Fruit fly (Drosophila melanogaster) S2 (cell line): ENCODE measurements around the gene CG31156.

Source experiments
- CG8478 ChIP-seq: fragments of >200 bp; optimal IDR thresholded peaks from 2 replicates; lab custom pipeline; 2018
- CTCF ChIP-seq, 2 experiments: fragments of >200 bp; optimal IDR thresholded peaks; 2 replicates each; lab custom pipeline; 2018

The CG31156 gene

DNA sequence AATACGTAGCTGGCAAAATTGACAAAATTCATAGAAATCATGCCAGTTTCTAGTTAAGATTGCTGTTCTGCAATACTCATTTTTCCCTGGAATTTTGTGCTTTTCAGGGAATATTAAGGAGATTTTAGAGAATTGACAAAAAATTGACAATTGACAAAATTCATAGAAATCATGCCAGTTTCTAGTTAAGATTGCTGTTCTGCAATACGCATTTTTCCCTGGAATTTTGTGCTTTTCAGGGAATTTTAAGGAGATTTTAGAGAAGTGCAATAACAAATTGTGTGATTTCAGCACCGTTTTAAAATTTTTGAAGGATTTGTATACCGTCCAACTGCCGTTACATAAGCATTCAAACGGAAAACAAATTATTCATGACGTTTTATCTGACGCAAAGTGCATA is 24.7 kb downstream of the CG31156 start:
- no peak for TF ChIP-seq CTCF (optimal IDR thresholded peaks at IDR 0.05; lab: Kevin White, UChicago)
- no peak for TF ChIP-seq CG8478 (lab: Kevin White, UChicago)

DNA sequence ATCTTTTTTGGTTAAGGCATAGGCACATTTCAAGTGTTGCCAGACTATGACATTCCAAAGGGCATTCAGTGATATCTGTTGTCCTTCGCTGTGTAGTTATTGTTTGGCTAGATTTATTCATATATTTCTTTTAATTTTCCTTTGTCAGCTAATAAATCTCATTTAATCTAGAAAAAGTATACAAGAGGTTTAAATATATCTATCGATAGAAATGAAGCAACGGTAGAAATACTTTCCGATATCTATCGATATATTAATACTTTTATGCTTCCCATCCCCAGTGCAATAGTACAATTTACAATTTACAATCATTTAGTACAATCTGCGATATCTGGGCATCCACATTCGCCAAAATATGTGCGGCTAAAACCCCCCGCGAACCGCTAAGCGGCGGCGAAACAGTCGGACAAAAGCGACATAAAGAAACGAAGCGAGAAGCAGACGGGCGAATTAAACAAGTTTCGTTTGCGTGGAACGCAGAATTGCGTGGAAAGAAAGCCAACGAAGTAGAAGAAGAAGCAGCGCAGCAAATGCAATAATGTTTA is 26.0 kb downstream of the CG31156 start, which contains the start of gene Efa6:
Efa6 (plus strand) TSS at position 337 of the 545 bp plus-strand sequence.
- no peak for TF ChIP-seq CG8478 (lab: Kevin White, UChicago)
- TF ChIP-seq CTCF (optimal IDR thresholded peaks at IDR 0.05; lab: Kevin White, UChicago) = no peak

DNA sequence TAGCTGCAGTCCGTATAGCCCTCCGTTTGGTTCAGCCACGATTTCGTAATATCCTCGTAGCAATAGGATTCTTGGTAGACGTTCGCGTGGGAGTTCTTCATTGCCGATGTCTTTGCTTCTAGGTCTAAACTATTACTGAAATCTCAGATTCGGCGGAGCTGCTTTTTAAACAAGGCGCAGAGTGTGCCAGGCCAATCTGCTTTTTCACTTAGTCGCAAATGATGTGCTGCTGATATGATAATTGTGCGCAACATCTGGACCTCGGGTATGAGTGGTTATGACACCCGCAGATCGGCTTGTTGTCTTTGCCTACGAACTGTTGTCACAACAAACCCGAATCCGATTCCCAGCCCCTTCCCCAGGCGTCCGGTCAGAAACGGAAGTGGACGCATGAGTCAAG is 26.9 kb downstream of the CG31156 start, which contains the start of gene btn:
btn (minus strand) TSS at position 101 of the 400 bp plus-strand sequence.
- no peak for TF ChIP-seq CTCF (optimal IDR thresholded peaks at IDR 0.05; lab: Kevin White, UChicago)
- no peak for TF ChIP-seq CG8478 (lab: Kevin White, UChicago)

DNA sequence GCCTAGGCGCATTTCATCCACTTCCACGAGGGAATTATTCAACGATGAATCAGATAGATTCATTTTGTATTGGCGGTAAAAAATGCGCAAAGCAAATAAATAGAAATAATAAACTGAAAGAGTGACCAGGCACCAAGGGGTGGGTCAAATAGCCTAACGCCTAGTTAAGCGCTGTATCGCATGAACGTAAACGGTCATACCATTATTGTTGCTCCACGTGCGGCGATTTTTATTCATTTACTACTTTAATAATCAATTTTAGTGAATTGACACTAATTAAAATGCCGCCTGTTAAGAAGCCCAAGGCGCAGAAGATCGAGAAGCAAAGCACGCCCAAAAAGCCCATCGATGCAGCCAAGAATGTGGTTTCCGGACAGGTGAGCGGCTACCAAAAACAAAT is 28.9 kb downstream of the CG31156 start, which contains the start of the genes CG33107 and CG6937:
CG33107 (minus strand) TSS at position 137 of the 400 bp plus-strand sequence.
CG6937 (plus strand) TSS at position 192 of the 400 bp plus-strand sequence.
- TF ChIP-seq CG8478 (lab: Kevin White, UChicago) = no peak
- TF ChIP-seq CTCF (optimal IDR thresholded peaks at IDR 0.05; lab: Kevin White, UChicago) = peak in 1 of 2 experiments; percentile 4

dm6 chr3R:22582981-22583380 is 30.5 kb downstream of the CG31156 start, which contains the start of gene Dph5:
Dph5 (minus strand) TSS chr3R:22583225.
- TF ChIP-seq CTCF (optimal IDR thresholded peaks at IDR 0.05; lab: Kevin White, UChicago) (peak in 1 of 2 experiments; percentile 26), CG8478 (lab: Kevin White, UChicago) (no peak)

- no peak for TF ChIP-seq CG8478 (lab: Kevin White, UChicago)
- peak; percentile 50 to 57 for TF ChIP-seq CTCF (optimal IDR thresholded peaks at IDR 0.05; lab: Kevin White, UChicago)
Measured at dm6 chr3R:22580546-22580945, 32.9 kb downstream of the CG31156 start, which contains the start of gene CSN6. CSN6 (plus strand) TSS chr3R:22580773.

- no peak for TF ChIP-seq CG8478 (lab: Kevin White, UChicago)
- no peak for TF ChIP-seq CTCF (optimal IDR thresholded peaks at IDR 0.05; lab: Kevin White, UChicago)
Measured at dm6 chr3R:22576979-22577378, 36.5 kb downstream of the CG31156 start.

- no peak for TF ChIP-seq CG8478 (lab: Kevin White, UChicago)
- no peak for TF ChIP-seq CTCF (optimal IDR thresholded peaks at IDR 0.05; lab: Kevin White, UChicago)
Measured at dm6 chr3R:22576096-22576697, 37.3 kb downstream of the CG31156 start.

DNA sequence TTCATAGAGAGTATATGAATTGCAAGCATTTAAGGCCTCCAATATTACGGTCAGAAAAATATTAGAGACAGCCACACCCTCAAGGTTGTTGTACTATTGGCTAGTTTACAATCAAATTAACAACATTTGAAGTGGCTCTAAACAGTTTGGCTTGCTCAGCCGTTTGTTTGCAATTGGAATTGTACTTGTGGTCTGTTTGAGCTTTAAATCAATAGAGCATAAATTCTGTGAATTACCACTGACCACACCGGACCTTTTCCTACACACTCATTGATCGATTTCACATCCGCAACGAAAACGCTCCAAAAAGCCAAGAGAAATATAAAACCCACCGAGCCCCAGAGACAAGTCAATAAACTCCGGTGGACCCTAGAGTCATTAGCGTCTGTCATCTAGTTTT is 39.9 kb downstream of the CG31156 start:
- TF ChIP-seq CTCF (optimal IDR thresholded peaks at IDR 0.05; lab: Kevin White, UChicago) (no peak), CG8478 (lab: Kevin White, UChicago) (no peak)

- TF ChIP-seq CTCF (optimal IDR thresholded peaks at IDR 0.05; lab: Kevin White, UChicago) (no peak), CG8478 (lab: Kevin White, UChicago) (no peak)
Measured at dm6 chr3R:22569888-22570287, 43.6 kb downstream of the CG31156 start, which contains the start of gene CG33110. CG33110 (plus strand) TSS chr3R:22570188.

dm6 chr3R:22568508-22568907 is 44.9 kb downstream of the CG31156 start:
- TF ChIP-seq CTCF (optimal IDR thresholded peaks at IDR 0.05; lab: Kevin White, UChicago) (no peak), CG8478 (lab: Kevin White, UChicago) (no peak)

DNA sequence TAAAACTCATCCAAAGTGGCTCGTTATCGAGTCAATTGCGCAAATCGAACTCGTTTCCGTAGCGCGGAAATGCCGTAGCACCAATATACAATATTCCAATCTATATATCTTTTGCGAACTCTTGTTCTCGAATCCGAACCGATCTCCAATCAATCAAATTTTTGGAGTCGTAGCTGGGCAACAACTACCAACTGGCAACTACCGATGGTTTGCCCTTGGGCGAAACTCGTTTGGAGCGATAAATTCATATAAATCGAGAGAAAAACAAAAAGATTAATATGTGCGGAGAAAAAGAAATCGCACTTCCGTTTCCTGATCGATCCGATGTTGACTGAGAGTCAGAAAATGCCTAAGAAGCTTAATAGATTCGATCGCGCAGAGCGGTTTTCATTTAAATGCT is 47.7 kb downstream of the CG31156 start:
- no peak for TF ChIP-seq CTCF (optimal IDR thresholded peaks at IDR 0.05; lab: Kevin White, UChicago)
- no peak for TF ChIP-seq CG8478 (lab: Kevin White, UChicago)

dm6 chr3R:22564707-22565106 is 48.7 kb downstream of the CG31156 start:
- no peak for TF ChIP-seq CG8478 (lab: Kevin White, UChicago)
- TF ChIP-seq CTCF (optimal IDR thresholded peaks at IDR 0.05; lab: Kevin White, UChicago) = peak in 1 of 2 experiments; percentile 49

dm6 chr3R:22564076-22564475 is 49.4 kb downstream of the CG31156 start:
- TF ChIP-seq CTCF (optimal IDR thresholded peaks at IDR 0.05; lab: Kevin White, UChicago) (no peak), CG8478 (lab: Kevin White, UChicago) (no peak)

DNA sequence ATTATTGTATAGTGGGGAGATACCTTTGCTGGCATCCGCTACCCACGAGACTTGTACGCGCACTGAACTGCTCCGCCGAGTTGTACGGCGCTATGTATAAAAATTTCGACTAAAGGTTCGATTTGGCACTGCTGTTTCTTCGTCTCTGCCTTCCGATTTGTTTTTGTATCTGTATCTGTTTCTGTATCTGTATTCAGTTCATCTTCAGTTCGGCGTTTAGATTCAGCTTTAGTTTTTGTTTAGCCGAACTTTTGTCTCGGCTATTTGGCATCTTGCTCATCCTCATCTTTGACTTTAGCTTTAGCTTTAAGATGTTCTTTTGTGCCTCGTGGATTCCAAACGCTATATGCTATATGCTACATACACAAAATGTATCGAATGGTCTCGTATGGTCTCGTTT is 51.0 kb downstream of the CG31156 start, which contains the start of gene sit:
sit (minus strand) TSS at position 71 of the 400 bp plus-strand sequence.
- no peak for TF ChIP-seq CG8478 (lab: Kevin White, UChicago)
- TF ChIP-seq CTCF (optimal IDR thresholded peaks at IDR 0.05; lab: Kevin White, UChicago) = no peak
